Worm (Caenorhabditis elegans) whole organism, L3 larva: Measurements from ENCODE around the gene Y37E11AL.12.

ENCODE experiments used
- lsy-12 ChIP-seq: sonication (generic microtip); optimal IDR thresholded peaks from 2 replicates; lab custom pipeline; 2016; ENCODE audit warnings: mild to moderate bottlenecking, missing genetic modification characterization, missing compliant biosample characterization
- nhr-28 ChIP-seq: fragments of 150-350 bp; optimal IDR thresholded peaks from 2 replicates; lab custom pipeline; 2014; ENCODE audit warnings: missing biosample characterization, missing genetic modification characterization
- snpc-4 ChIP-seq: fragments of 150-350 bp; optimal IDR thresholded peaks from 2 replicates; lab custom pipeline; 2014; ENCODE audit warnings: missing biosample characterization, missing genetic modification characterization
- unc-62 ChIP-seq: fragments of 150-350 bp; sonication (generic microtip); optimal IDR thresholded peaks from 4 replicates; lab custom pipeline; 2014; ENCODE audit warnings: missing biosample characterization, missing genetic modification reagents, missing genetic modification characterization

DNA sequence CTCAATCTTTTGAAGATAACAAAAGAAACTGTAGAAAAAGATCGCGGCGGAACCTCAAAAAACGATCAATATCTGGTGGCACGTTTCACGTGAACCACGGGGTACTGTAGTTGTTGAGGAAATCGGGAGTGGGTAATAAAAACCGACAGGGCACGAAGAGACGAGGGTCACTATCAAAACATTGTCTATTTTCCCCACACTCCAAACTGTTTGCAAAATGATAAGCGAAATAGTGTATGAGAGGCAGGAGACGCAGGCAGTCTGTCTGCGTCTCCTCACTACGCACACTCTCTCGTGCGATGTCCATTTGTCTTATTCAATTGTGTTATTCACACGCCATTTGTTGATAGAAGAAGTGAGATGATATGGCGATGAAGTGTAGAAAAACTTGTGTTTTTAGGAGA lies 48.4 kb downstream of the Y37E11AL.12 start:
- TF ChIP-seq lsy-12 (tag; lab: Kevin White, UChicago) (peak; percentile 64), nhr-28 (no peak), unc-62 (GFP tag; lab: Kevin White, UChicago) (no peak), snpc-4 (tag; lab: Kevin White, UChicago) (no peak)
